Worm (Caenorhabditis elegans) whole organism, mixed stage, embryonic: Measurements from ENCODE around the gene F21A3.4.

Experiments used
- M03D4.4 ChIP-seq: sonication (generic microtip); optimal IDR thresholded peaks from 2 replicates; lab custom pipeline; 2017; ENCODE audit warnings: mild to moderate bottlenecking, missing genetic modification characterization, missing compliant biosample characterization
- bed-3 ChIP-seq: fragments of 200-800 bp; sonication (Bioruptor generic); optimal IDR thresholded peaks from 3 replicates; lab custom pipeline; 2018; ENCODE audit warnings: mild to moderate bottlenecking, missing genetic modification characterization, moderate library complexity, missing compliant biosample characterization
- blmp-1 ChIP-seq: fragments of 150-350 bp; optimal IDR thresholded peaks from 2 replicates; lab custom pipeline; 2014; ENCODE audit warnings: missing biosample characterization, missing genetic modification characterization
- ceh-39 ChIP-seq: fragments of 150-350 bp; optimal IDR thresholded peaks from 2 replicates; lab custom pipeline; 2014; ENCODE audit warnings: missing biosample characterization, missing genetic modification characterization
- ceh-43 ChIP-seq: fragments of 200-800 bp; sonication (Bioruptor generic); optimal IDR thresholded peaks from 2 replicates; lab custom pipeline; 2018; ENCODE audit warnings: mild to moderate bottlenecking, missing genetic modification characterization, moderate library complexity, missing compliant biosample characterization
- ceh-83 ChIP-seq: fragments of 200-800 bp; sonication (Bioruptor generic); optimal IDR thresholded peaks from 2 replicates; lab custom pipeline; 2018; ENCODE audit warnings: mild to moderate bottlenecking, missing genetic modification characterization, missing compliant biosample characterization
- ces-1 ChIP-seq: fragments of 150-350 bp; optimal IDR thresholded peaks from 2 replicates; lab custom pipeline; 2014; ENCODE audit warnings: missing biosample characterization, missing genetic modification reagents, missing genetic modification characterization
- cnd-1 ChIP-seq: fragments of 200-800 bp; sonication (Bioruptor generic); optimal IDR thresholded peaks from 2 replicates; lab custom pipeline; 2018; ENCODE audit warnings: mild to moderate bottlenecking, missing genetic modification characterization, missing compliant biosample characterization
- drap-1 ChIP-seq: fragments of 200-800 bp; sonication (Bioruptor generic); optimal IDR thresholded peaks from 3 replicates; lab custom pipeline; 2018; ENCODE audit warnings: mild to moderate bottlenecking, missing genetic modification characterization, missing compliant biosample characterization
- elt-1 ChIP-seq: sonication (generic microtip); optimal IDR thresholded peaks from 2 replicates; lab custom pipeline; 2017; ENCODE audit warnings: missing genetic modification characterization, mild to moderate bottlenecking, missing compliant biosample characterization, antibody characterized with exemption, moderate library complexity, borderline replicate concordance; ENCODE audit not compliant: insufficient read depth
- elt-3 ChIP-seq: fragments of 150-350 bp; optimal IDR thresholded peaks from 2 replicates; lab custom pipeline; 2014; ENCODE audit warnings: missing biosample characterization, missing genetic modification characterization
- flh-1 ChIP-seq: fragments of 200-800 bp; sonication (Bioruptor generic); optimal IDR thresholded peaks from 2 replicates; lab custom pipeline; 2018; ENCODE audit warnings: mild to moderate bottlenecking, missing genetic modification characterization, moderate library complexity, missing compliant biosample characterization
- ham-2 ChIP-seq: fragments of 200-800 bp; sonication (Bioruptor generic); optimal IDR thresholded peaks from 2 replicates; lab custom pipeline; 2018; ENCODE audit warnings: mild to moderate bottlenecking, missing genetic modification characterization, missing compliant biosample characterization
- hlh-1 ChIP-seq: fragments of 150-350 bp; optimal IDR thresholded peaks from 2 replicates; lab custom pipeline; 2014; ENCODE audit warnings: missing biosample characterization, missing genetic modification reagents, missing genetic modification characterization
- lin-13 ChIP-seq: fragments of 150-350 bp; optimal IDR thresholded peaks from 2 replicates; lab custom pipeline; 2014; ENCODE audit warnings: missing biosample characterization, missing genetic modification characterization
- lin-32 ChIP-seq: fragments of 200-800 bp; sonication (Bioruptor generic); optimal IDR thresholded peaks from 2 replicates; lab custom pipeline; 2018; ENCODE audit warnings: mild to moderate bottlenecking, missing genetic modification characterization, missing compliant biosample characterization
- lsy-2 ChIP-seq: fragments of 150-350 bp; optimal IDR thresholded peaks from 2 replicates; lab custom pipeline; 2014; ENCODE audit warnings: missing biosample characterization, missing genetic modification characterization
- mab-5 ChIP-seq: fragments of 150-350 bp; optimal IDR thresholded peaks from 2 replicates; lab custom pipeline; 2014; ENCODE audit warnings: missing biosample characterization, missing genetic modification characterization
- mep-1 ChIP-seq: fragments of 150-350 bp; optimal IDR thresholded peaks from 2 replicates; lab custom pipeline; 2017; ENCODE audit warnings: missing biosample characterization, missing genetic modification reagents, missing genetic modification characterization, inconsistent platforms
- mls-2 ChIP-seq: sonication (generic microtip); optimal IDR thresholded peaks from 2 replicates; lab custom pipeline; 2016; ENCODE audit warnings: mild to moderate bottlenecking, missing genetic modification characterization, moderate library complexity, missing compliant biosample characterization
- nhr-12 ChIP-seq: fragments of 150-350 bp; optimal IDR thresholded peaks from 2 replicates; lab custom pipeline; 2014; ENCODE audit warnings: missing biosample characterization, missing genetic modification characterization
- nhr-2 ChIP-seq: fragments of 150-350 bp; optimal IDR thresholded peaks from 2 replicates; lab custom pipeline; 2014; ENCODE audit warnings: missing biosample characterization, missing genetic modification characterization
- nhr-237 ChIP-seq: fragments of 150-350 bp; optimal IDR thresholded peaks from 2 replicates; lab custom pipeline; 2014; ENCODE audit warnings: missing biosample characterization, missing genetic modification characterization
- nhr-28 ChIP-seq: fragments of 150-350 bp; optimal IDR thresholded peaks from 2 replicates; lab custom pipeline; 2014; ENCODE audit warnings: missing biosample characterization, missing genetic modification characterization
- nhr-76 ChIP-seq: sonication (generic microtip); optimal IDR thresholded peaks from 2 replicates; lab custom pipeline; 2017; ENCODE audit warnings: missing biosample characterization, missing genetic modification characterization
- pha-4 ChIP-seq: fragments of 150-350 bp; optimal IDR thresholded peaks from 2 replicates; lab custom pipeline; 2018; ENCODE audit warnings: missing biosample characterization, missing genetic modification reagents, missing genetic modification characterization
- sem-2 ChIP-seq: fragments of 200-800 bp; sonication (Bioruptor generic); optimal IDR thresholded peaks from 2 replicates; lab custom pipeline; 2018; ENCODE audit warnings: mild to moderate bottlenecking, missing genetic modification characterization, missing compliant biosample characterization
- snpc-4 ChIP-seq: fragments of 150-350 bp; optimal IDR thresholded peaks from 2 replicates; lab custom pipeline; 2014; ENCODE audit warnings: missing biosample characterization, missing genetic modification characterization
- sptf-1 ChIP-seq: sonication (generic microtip); optimal IDR thresholded peaks from 2 replicates; lab custom pipeline; 2017; ENCODE audit warnings: mild to moderate bottlenecking, missing genetic modification characterization, moderate library complexity, missing compliant biosample characterization
- tbx-8 ChIP-seq: fragments of 200-800 bp; sonication (Bioruptor generic); optimal IDR thresholded peaks from 2 replicates; lab custom pipeline; 2018; ENCODE audit warnings: mild to moderate bottlenecking, missing genetic modification characterization, moderate library complexity, missing compliant biosample characterization
- unc-120 ChIP-seq: sonication (generic microtip); optimal IDR thresholded peaks from 2 replicates; lab custom pipeline; 2017; ENCODE audit warnings: missing genetic modification characterization, missing compliant biosample characterization; ENCODE audit not compliant: poor library complexity, severe bottlenecking
- unc-39 ChIP-seq: fragments of 150-350 bp; optimal IDR thresholded peaks from 2 replicates; lab custom pipeline; 2014; ENCODE audit warnings: missing biosample characterization, missing genetic modification characterization
- zip-8 ChIP-seq: fragments of 150-350 bp; optimal IDR thresholded peaks from 2 replicates; lab custom pipeline; 2014; ENCODE audit warnings: missing biosample characterization, missing genetic modification characterization
- ztf-11 ChIP-seq: fragments of 150-350 bp; optimal IDR thresholded peaks from 2 replicates; lab custom pipeline; 2014; ENCODE audit warnings: missing biosample characterization, missing genetic modification characterization

Gene F21A3.4

ce11 chrV:15511613-15512216, 24.7 kb upstream of the F21A3.4 start, which contains the start of gene rpl-38:
Gene rpl-38 (plus strand): TSS chrV:15512166.
- TF ChIP-seq sptf-1 (tag; lab: Kevin White, UChicago) (peak; percentile 16), cnd-1 (tag; lab: Kevin White, UChicago) (peak; percentile 6), M03D4.4 (tag; lab: Kevin White, UChicago) (no peak), mls-2 (peak; percentile 33), ham-2 (no peak), elt-3 (no peak), hlh-1 (tag; lab: Kevin White, UChicago) (peak; percentile 17), ztf-11 (no peak), flh-1 (GFP tag; lab: Kevin White, UChicago) (no peak), nhr-237 (tag; lab: Kevin White, UChicago) (peak; percentile 77), blmp-1 (no peak), unc-120 (tag; lab: Kevin White, UChicago) (no peak), nhr-76 (tag; lab: Kevin White, UChicago) (no peak), ceh-43 (GFP tag; lab: Kevin White, UChicago) (no peak), unc-39 (tag; lab: Kevin White, UChicago) (no peak), lin-13 (tag; lab: Kevin White, UChicago) (peak; percentile 80), ces-1 (GFP tag; lab: Kevin White, UChicago) (peak; percentile 96), mep-1 (tag; lab: Kevin White, UChicago) (peak; percentile 85), mab-5 (no peak), drap-1 (peak; percentile 70), lin-32 (no peak), elt-1 (tag; lab: Kevin White, UChicago) (no peak), tbx-8 (no peak), lsy-2 (tag; lab: Kevin White, UChicago) (peak; percentile 98), sem-2 (no peak), nhr-28 (tag; lab: Kevin White, UChicago) (no peak), ceh-39 (tag; lab: Kevin White, UChicago) (no peak), nhr-12 (tag; lab: Kevin White, UChicago) (no peak), snpc-4 (no peak), bed-3 (GFP tag; lab: Kevin White, UChicago) (no peak), pha-4 (tag; lab: Kevin White, UChicago) (peak; percentile 87)

- no peak for TF ChIP-seq sem-2
- TF ChIP-seq zip-8 (tag; lab: Kevin White, UChicago): peak; percentile 82
Observed at ce11 chrV:15512856-15513756, 23.3 kb upstream of the F21A3.4 start.

ce11 chrV:15515365-15515764, 21.1 kb upstream of the F21A3.4 start:
- no peak for TF ChIP-seq ceh-83 (GFP tag; lab: Kevin White, UChicago)
- no peak for TF ChIP-seq elt-1 (tag; lab: Kevin White, UChicago)
- no peak for TF ChIP-seq ztf-11
- no peak for TF ChIP-seq nhr-76 (tag; lab: Kevin White, UChicago)
- no peak for TF ChIP-seq lin-32
- no peak for TF ChIP-seq nhr-237 (tag; lab: Kevin White, UChicago)
- no peak for TF ChIP-seq hlh-1 (tag; lab: Kevin White, UChicago)
- no peak for TF ChIP-seq unc-120 (tag; lab: Kevin White, UChicago)
- no peak for TF ChIP-seq nhr-2 (tag; lab: Kevin White, UChicago)
- TF ChIP-seq pha-4 (tag; lab: Kevin White, UChicago): no peak
- TF ChIP-seq nhr-28 (tag; lab: Kevin White, UChicago): no peak
- TF ChIP-seq elt-3: no peak
- TF ChIP-seq mls-2: no peak
